Worm (Caenorhabditis elegans) whole organism, L4 larva: ENCODE results near the gene nhr-205.

Experiments
- daf-16 ChIP-seq, 3 experiments: sonication (generic microtip); optimal IDR thresholded peaks; 2 replicates each; lab custom pipeline; 2016 to 2017; ENCODE audit warnings: missing genetic modification characterization in 3 of 3, missing genetic modification reagents in 3 of 3, mild to moderate bottlenecking in 2 of 3, missing compliant biosample characterization in 2 of 3, missing biosample characterization in 1 of 3, moderate library complexity in 1 of 3
- lin-39 ChIP-seq: fragments of 150-350 bp; optimal IDR thresholded peaks from 2 replicates; lab custom pipeline; 2014; ENCODE audit warnings: missing biosample characterization, missing genetic modification reagents, missing genetic modification characterization
- mdl-1 ChIP-seq, 2 experiments: fragments of 150-350 bp in 1 of 2; sonication (generic microtip) in 1 of 2; optimal IDR thresholded peaks; 2 replicates each; lab custom pipeline; 2014 to 2017; ENCODE audit warnings: missing biosample characterization in 2 of 2, missing genetic modification characterization in 2 of 2
- nhr-237 ChIP-seq: sonication (generic microtip); optimal IDR thresholded peaks from 2 replicates; lab custom pipeline; 2017; ENCODE audit warnings: missing biosample characterization, missing genetic modification characterization
- nhr-76 ChIP-seq: fragments of 150-350 bp; optimal IDR thresholded peaks from 2 replicates; lab custom pipeline; 2014; ENCODE audit warnings: missing biosample characterization, missing genetic modification characterization
- saeg-2 ChIP-seq: fragments of 200-800 bp; sonication (Bioruptor generic); IDR thresholded peaks from 2 replicates; pipeline ENCODE4 v1.3.6; 2022; ENCODE audit warnings: missing genetic modification reagents, missing genetic modification characterization, missing compliant biosample characterization
- ztf-11 ChIP-seq: fragments of 150-350 bp; optimal IDR thresholded peaks from 2 replicates; lab custom pipeline; 2014; ENCODE audit warnings: missing biosample characterization, missing genetic modification characterization

ce11 chrV:10080905-10081304 lies 671 bp downstream of the nhr-205 start:
- TF ChIP-seq saeg-2 (GFP tag; lab: Robert Waterston, UW) (no peak), lin-39 (tag; lab: Kevin White, UChicago) (no peak), ztf-11 (tag; lab: Kevin White, UChicago) (no peak), nhr-76 (tag; lab: Kevin White, UChicago) (no peak), daf-16 (GFP tag; optimal IDR thresholded peaks at IDR 0.05; lab: Kevin White, UChicago) (no peak), daf-16 (tag; optimal IDR thresholded peaks at IDR 0.05; lab: Kevin White, UChicago) (no peak), mdl-1 (tag; optimal IDR thresholded peaks at IDR 0.05; lab: Kevin White, UChicago) (no peak), nhr-237 (no peak)
